Worm (Caenorhabditis elegans) whole organism, L4 larva: ENCODE measurements around the gene lact-8.

Experiments used
- Y105C5A.15 ChIP-seq: fragments of 200-800 bp; sonication (Bioruptor generic); IDR thresholded peaks from 2 replicates; pipeline ENCODE4 v1.3.6; 2022; ENCODE audit warnings: missing genetic modification characterization, missing compliant biosample characterization
- aly-2 ChIP-seq: sonication (generic microtip); optimal IDR thresholded peaks from 2 replicates; lab custom pipeline; 2018; ENCODE audit warnings: missing biosample characterization, missing genetic modification characterization
- ama-1 ChIP-seq: fragments of 150-350 bp; optimal IDR thresholded peaks from 2 replicates; lab custom pipeline; 2014; ENCODE audit warnings: inconsistent platforms, mixed read lengths
- ceh-32 ChIP-seq: sonication (generic microtip); optimal IDR thresholded peaks from 2 replicates; lab custom pipeline; 2016; ENCODE audit warnings: mild to moderate bottlenecking, missing genetic modification characterization, missing compliant biosample characterization; ENCODE audit not compliant: poor library complexity
- daf-19 ChIP-seq: fragments of 200-800 bp; sonication (Bioruptor generic); conservative IDR thresholded peaks from 2 replicates; pipeline ENCODE4 v1.3.6; 2022; ENCODE audit warnings: missing genetic modification characterization, missing compliant biosample characterization
- dpl-1 ChIP-seq: fragments of 150-350 bp; optimal IDR thresholded peaks from 2 replicates; lab custom pipeline; 2014; ENCODE audit warnings: missing biosample characterization, missing genetic modification reagents, missing genetic modification characterization
- duxl-1 ChIP-seq: sonication (generic microtip); optimal IDR thresholded peaks from 2 replicates; lab custom pipeline; 2016; ENCODE audit warnings: mild to moderate bottlenecking, missing genetic modification characterization, moderate library complexity, missing compliant biosample characterization; ENCODE audit not compliant: poor library complexity
- jun-1 ChIP-seq: fragments of 150-350 bp; optimal IDR thresholded peaks from 2 replicates; lab custom pipeline; 2014; ENCODE audit warnings: missing biosample characterization, missing genetic modification reagents, missing genetic modification characterization
- lin-13 ChIP-seq: fragments of 150-350 bp; optimal IDR thresholded peaks from 2 replicates; lab custom pipeline; 2014; ENCODE audit warnings: missing biosample characterization, missing genetic modification reagents, missing genetic modification characterization
- lsy-2 ChIP-seq, 2 experiments: fragments of 150-350 bp in 1 of 2; sonication (generic microtip) in 1 of 2; optimal IDR thresholded peaks; 2 replicates each; lab custom pipeline; 2014 to 2017; ENCODE audit warnings: missing biosample characterization in 2 of 2, missing genetic modification characterization in 2 of 2
- nhr-11 ChIP-seq: fragments of 150-350 bp; optimal IDR thresholded peaks from 2 replicates; lab custom pipeline; 2014; ENCODE audit warnings: missing biosample characterization, missing genetic modification characterization
- unc-39 ChIP-seq: sonication (generic microtip); optimal IDR thresholded peaks from 2 replicates; lab custom pipeline; 2017; ENCODE audit warnings: missing biosample characterization, missing genetic modification characterization
- ztf-11 ChIP-seq: fragments of 150-350 bp; optimal IDR thresholded peaks from 2 replicates; lab custom pipeline; 2014; ENCODE audit warnings: missing biosample characterization, missing genetic modification characterization

DNA sequence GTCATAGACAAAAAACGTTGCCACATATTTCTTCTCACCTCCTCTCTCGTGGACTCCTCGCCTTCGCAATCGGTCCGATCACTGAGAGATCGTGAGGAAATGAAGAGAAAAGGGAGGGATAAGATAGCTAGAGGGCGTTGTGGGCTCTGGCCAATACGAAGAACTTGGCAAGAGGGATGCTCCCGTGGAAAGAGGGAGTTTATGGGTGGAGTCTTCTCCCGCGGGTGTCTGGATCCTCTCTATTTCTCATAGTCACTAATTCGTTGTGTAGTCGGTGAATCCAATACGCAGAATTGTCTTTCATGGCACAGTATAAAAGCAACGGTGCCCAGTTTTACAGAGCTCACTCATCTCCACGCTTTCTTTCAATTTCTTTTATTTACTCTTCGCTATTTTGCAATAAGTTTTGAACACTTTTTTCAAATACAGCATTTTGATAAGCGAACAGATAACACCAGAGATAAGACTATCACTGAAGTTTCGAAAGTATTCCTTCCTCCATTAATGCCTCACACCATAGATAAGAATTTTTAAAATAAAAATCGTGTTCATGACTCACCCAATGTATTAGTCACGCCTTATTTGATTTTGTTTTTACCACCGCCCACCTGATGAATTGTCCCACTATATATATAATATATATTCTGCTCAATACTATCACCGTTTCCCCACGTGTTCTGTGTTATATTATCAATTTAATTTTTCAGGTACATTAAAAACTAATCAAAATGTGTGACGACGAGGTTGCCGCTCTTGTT, 12.9 kb downstream of the lact-8 start, which contains the start of gene act-1:
- no peak for TF ChIP-seq ceh-32
- TF ChIP-seq jun-1 (tag; lab: Kevin White, UChicago): no peak
- TF ChIP-seq Y105C5A.15 (GFP tag; lab: Robert Waterston, UW): no peak
- TF ChIP-seq ama-1: peak; percentile 5
- TF ChIP-seq ztf-11 (tag; lab: Kevin White, UChicago): no peak
- TF ChIP-seq aly-2: no peak
- no peak for TF ChIP-seq lsy-2 (tag; optimal IDR thresholded peaks at IDR 0.05; lab: Kevin White, UChicago)
- TF ChIP-seq daf-19: no peak; the same call in 1 of the 2 replicates
- TF ChIP-seq lin-13 (GFP tag; lab: Kevin White, UChicago): no peak
- TF ChIP-seq nhr-11 (tag; lab: Kevin White, UChicago): peak; percentile 73
- no peak for TF ChIP-seq unc-39 (tag; lab: Kevin White, UChicago)
- TF ChIP-seq duxl-1 (tag; lab: Kevin White, UChicago): no peak
- TF ChIP-seq dpl-1: no peak
